Worm (Caenorhabditis elegans): ENCODE measurements around the gene cash-1.

The cash-1 gene

ce11 chrV:10382142-10382541, 20.1 kb downstream of the cash-1 start, which contains the start of gene pqn-2:
Gene pqn-2, plus strand, starts transcription at chrV:10382442.
- no peak for TF ChIP-seq him-1 (tag; optimal IDR thresholded peaks at IDR 0.05)
- TF ChIP-seq W03F9.2 (tag; optimal IDR thresholded peaks at IDR 0.05), result no peak
- TF ChIP-seq dao-5 (tag; optimal IDR thresholded peaks at IDR 0.05), result no peak

ce11 chrV:10383950-10384349, 21.9 kb downstream of the cash-1 start, which contains the start of gene spe-10:
Gene spe-10, plus strand, starts transcription at chrV:10384250.
- no peak for TF ChIP-seq W03F9.2 (tag; optimal IDR thresholded peaks at IDR 0.05)
- no peak for TF ChIP-seq dao-5 (tag; optimal IDR thresholded peaks at IDR 0.05)
- TF ChIP-seq him-1 (tag; optimal IDR thresholded peaks at IDR 0.05), result no peak

- TF ChIP-seq dao-5 (tag; optimal IDR thresholded peaks at IDR 0.05), result no peak
Observed at ce11 chrV:10387412-10387811, 25.4 kb downstream of the cash-1 start.

ce11 chrV:10388318-10388717, 26.3 kb downstream of the cash-1 start, which contains the start of gene AC3.5:
Gene AC3.5, plus strand, starts transcription at chrV:10388527.
- TF ChIP-seq dao-5 (tag; optimal IDR thresholded peaks at IDR 0.05), result no peak
- no peak for TF ChIP-seq him-1 (tag; optimal IDR thresholded peaks at IDR 0.05)
- no peak for TF ChIP-seq W03F9.2 (tag; optimal IDR thresholded peaks at IDR 0.05)

- no peak for TF ChIP-seq him-1 (tag; optimal IDR thresholded peaks at IDR 0.05)
- no peak for TF ChIP-seq dao-5 (tag; optimal IDR thresholded peaks at IDR 0.05)
- no peak for TF ChIP-seq W03F9.2 (tag; optimal IDR thresholded peaks at IDR 0.05)
Observed at ce11 chrV:10393708-10394107, 31.6 kb downstream of the cash-1 start.

- TF ChIP-seq him-1 (tag; optimal IDR thresholded peaks at IDR 0.05) (no peak), dao-5 (tag; optimal IDR thresholded peaks at IDR 0.05) (no peak), W03F9.2 (tag; optimal IDR thresholded peaks at IDR 0.05) (no peak)
Observed at ce11 chrV:10395173-10395766, 33.2 kb downstream of the cash-1 start, which contains the start of the genes col-151 and ugt-1. Gene col-151, minus strand, starts transcription at chrV:10395223. Gene ugt-1, plus strand, starts transcription at chrV:10395663.

ce11 chrV:10398431-10398830, 36.4 kb downstream of the cash-1 start, which contains the start of gene ugt-2:
Gene ugt-2, plus strand, starts transcription at chrV:10398801.
- TF ChIP-seq him-1 (tag; optimal IDR thresholded peaks at IDR 0.05) (no peak), W03F9.2 (tag; optimal IDR thresholded peaks at IDR 0.05) (no peak), dao-5 (tag; optimal IDR thresholded peaks at IDR 0.05) (no peak)

- TF ChIP-seq W03F9.2 (tag; optimal IDR thresholded peaks at IDR 0.05) (no peak), him-1 (tag; optimal IDR thresholded peaks at IDR 0.05) (no peak), dao-5 (tag; optimal IDR thresholded peaks at IDR 0.05) (no peak)
Observed at ce11 chrV:10399290-10399689, 37.2 kb downstream of the cash-1 start.

ce11 chrV:10402804-10403203, 40.7 kb downstream of the cash-1 start, which contains the start of gene F15H10.8:
Gene F15H10.8, minus strand, starts transcription at chrV:10402904.
- TF ChIP-seq him-1 (tag; optimal IDR thresholded peaks at IDR 0.05) (no peak), W03F9.2 (tag; optimal IDR thresholded peaks at IDR 0.05) (no peak), dao-5 (tag; optimal IDR thresholded peaks at IDR 0.05) (no peak)

ce11 chrV:10404701-10405100, 42.6 kb downstream of the cash-1 start:
- TF ChIP-seq W03F9.2 (tag; optimal IDR thresholded peaks at IDR 0.05) (no peak), him-1 (tag; optimal IDR thresholded peaks at IDR 0.05) (no peak)

- TF ChIP-seq dao-5 (tag; optimal IDR thresholded peaks at IDR 0.05) (no peak), him-1 (tag; optimal IDR thresholded peaks at IDR 0.05) (no peak), W03F9.2 (tag; optimal IDR thresholded peaks at IDR 0.05) (no peak)
Observed at ce11 chrV:10406313-10406712, 44.3 kb downstream of the cash-1 start, which contains the start of gene F15H10.7. Gene F15H10.7, minus strand, starts transcription at chrV:10406413.

ce11 chrV:10410030-10410713, 48.1 kb downstream of the cash-1 start, which contains the start of gene F15H10.12:
Gene F15H10.12, minus strand, starts transcription at chrV:10410080.
- no peak for TF ChIP-seq him-1 (tag; optimal IDR thresholded peaks at IDR 0.05)
- TF ChIP-seq dao-5 (tag; optimal IDR thresholded peaks at IDR 0.05), result no peak
- no peak for TF ChIP-seq W03F9.2 (tag; optimal IDR thresholded peaks at IDR 0.05)

- no peak for TF ChIP-seq W03F9.2 (tag; optimal IDR thresholded peaks at IDR 0.05)
- no peak for TF ChIP-seq dao-5 (tag; optimal IDR thresholded peaks at IDR 0.05)
- TF ChIP-seq him-1 (tag; optimal IDR thresholded peaks at IDR 0.05), result no peak
Observed at ce11 chrV:10414610-10415009, 52.5 kb downstream of the cash-1 start, which contains the start of gene F15H10.9. Gene F15H10.9, minus strand, starts transcription at chrV:10414710.
